Worm (Caenorhabditis elegans): ENCODE data around the gene ins-22.
A peak's percentile ranks its signal among the peaks of the same experiment; 100 is the strongest.

The ins-22 gene

DNA sequence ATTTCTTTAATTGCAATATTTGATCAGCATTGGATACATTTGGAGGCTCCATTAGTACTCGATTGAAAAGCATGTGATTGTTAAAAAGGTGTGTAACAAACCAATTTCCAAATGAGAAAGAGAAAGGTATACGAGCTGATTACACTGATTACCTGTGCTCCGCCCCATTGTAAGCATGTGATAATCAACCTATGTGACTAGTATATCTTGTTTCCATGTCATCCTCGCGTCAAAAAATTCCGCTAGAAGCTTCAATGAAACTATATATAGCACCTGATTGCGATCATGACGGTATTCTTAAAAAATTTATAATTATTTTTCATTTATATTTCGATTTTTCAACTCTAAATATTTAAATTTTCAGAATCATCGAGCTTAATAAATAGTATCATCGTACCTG, 4.5 kb downstream of the ins-22 start, which contains the start of gene M04D8.4:
Gene M04D8.4, minus strand, starts transcription at position 101 of the 400 bp plus-strand sequence.
- TF ChIP-seq ceh-82 (tag; optimal IDR thresholded peaks at IDR 0.05) (no peak), ceh-8 (GFP tag; optimal IDR thresholded peaks at IDR 0.05) (peak; percentile 60)

DNA sequence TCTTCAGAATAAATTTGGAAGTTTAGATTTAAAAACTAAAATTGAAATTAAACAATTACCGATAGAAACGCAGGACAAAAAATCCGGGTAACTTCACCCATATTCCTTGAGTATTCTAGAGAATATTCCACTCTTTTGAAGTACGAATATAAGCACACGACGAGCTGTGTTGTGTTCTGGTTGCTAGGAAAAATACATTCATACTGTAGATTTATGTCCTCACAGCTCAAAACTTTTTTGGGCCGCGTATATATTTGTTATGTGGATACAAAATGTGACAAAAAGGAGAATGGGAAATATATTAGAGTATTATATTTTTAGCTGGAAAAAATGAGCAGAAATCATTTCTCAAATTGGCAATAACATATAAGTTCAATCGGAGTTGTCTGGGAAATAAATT, 7.1 kb downstream of the ins-22 start, which contains the start of gene M04D8.5:
Gene M04D8.5, minus strand, starts transcription at position 101 of the 400 bp plus-strand sequence.
- TF ChIP-seq ets-5 (GFP tag; IDR thresholded peaks at IDR 0.05) (no peak), lin-39 (tag; optimal IDR thresholded peaks at IDR 0.05) (no peak)

ce11 chrIII:10033881-10034280, 7.8 kb downstream of the ins-22 start, which contains the start of gene M04D8.8:
M04D8.8 (plus strand) TSS chrIII:10034181.
- TF ChIP-seq hlh-4 (tag; optimal IDR thresholded peaks at IDR 0.05) (no peak), ces-1 (GFP tag; optimal IDR thresholded peaks at IDR 0.05) (no peak), mab-9 (GFP tag; IDR thresholded peaks at IDR 0.05) (no peak), ceh-90 (tag; optimal IDR thresholded peaks at IDR 0.05) (no peak), C16A3.4 (tag; optimal IDR thresholded peaks at IDR 0.05) (no peak), unc-30 (tag; optimal IDR thresholded peaks at IDR 0.05) (no peak), grh-1 (GFP tag; IDR thresholded peaks at IDR 0.05) (no peak), fkh-4 (tag; optimal IDR thresholded peaks at IDR 0.05; ENCODE audit: borderline replicate concordance) (no peak), aly-2 (tag; optimal IDR thresholded peaks at IDR 0.05) (no peak), nhr-84 (tag; optimal IDR thresholded peaks at IDR 0.05) (no peak), lsy-2 (tag; optimal IDR thresholded peaks at IDR 0.05) (no peak), ceh-88 (GFP tag; IDR thresholded peaks at IDR 0.05) (no peak)

DNA sequence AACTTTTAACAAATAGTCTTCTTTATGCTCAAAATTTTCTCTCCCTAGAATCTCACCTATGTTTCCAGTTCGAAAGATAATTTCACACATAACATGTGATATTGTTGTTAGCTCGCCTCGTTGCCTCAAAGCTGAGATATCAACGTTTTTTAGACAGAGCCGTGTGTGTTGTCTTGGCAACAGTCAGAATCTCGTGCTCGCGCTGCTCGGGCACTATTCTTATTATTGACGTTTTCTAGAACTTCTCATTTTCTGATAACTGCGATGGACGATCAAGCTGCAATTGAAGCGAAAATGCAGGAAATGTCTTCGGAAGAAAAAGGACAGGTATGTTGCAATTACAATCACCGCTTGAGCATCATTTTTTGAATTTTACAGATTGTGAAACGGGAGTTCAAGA, 9.7 kb downstream of the ins-22 start, which contains the start of gene xbx-3:
Gene xbx-3, plus strand, starts transcription at position 163 of the 400 bp plus-strand sequence.
- peak; percentile 29 for TF ChIP-seq pax-3 (tag; optimal IDR thresholded peaks at IDR 0.05)
- no peak for TF ChIP-seq nhr-28 (tag; optimal IDR thresholded peaks at IDR 0.05)
- peak; percentile 13 for TF ChIP-seq nhr-20 (tag; optimal IDR thresholded peaks at IDR 0.05)
- TF ChIP-seq vab-15 (tag; optimal IDR thresholded peaks at IDR 0.05): no peak
- no peak for TF ChIP-seq sptf-1 (tag; optimal IDR thresholded peaks at IDR 0.05)
- no peak for TF ChIP-seq blmp-1 (tag; optimal IDR thresholded peaks at IDR 0.05)
- peak; percentile 44 for TF ChIP-seq swsn-7 (tag; optimal IDR thresholded peaks at IDR 0.05)
- no peak for TF ChIP-seq snu-23 (GFP tag; optimal IDR thresholded peaks at IDR 0.05)
- no peak for TF ChIP-seq fkh-4 (tag; optimal IDR thresholded peaks at IDR 0.05; ENCODE audit: borderline replicate concordance)
- no peak for TF ChIP-seq fos-1 (tag; optimal IDR thresholded peaks at IDR 0.05)
- peak; percentile 84 for TF ChIP-seq nhr-71 (tag; optimal IDR thresholded peaks at IDR 0.05)
- TF ChIP-seq zip-4 (GFP tag; optimal IDR thresholded peaks at IDR 0.05): no peak
- no peak for TF ChIP-seq Y116A8C.19 (tag; optimal IDR thresholded peaks at IDR 0.05; ENCODE audit: borderline replicate concordance)
- TF ChIP-seq C04F5.9 (tag; optimal IDR thresholded peaks at IDR 0.05): no peak
- TF ChIP-seq dsc-1 (tag; optimal IDR thresholded peaks at IDR 0.05): peak; percentile 29
- peak; percentile 34 for TF ChIP-seq ztf-4 (tag; optimal IDR thresholded peaks at IDR 0.05)
- TF ChIP-seq efl-1 (optimal IDR thresholded peaks at IDR 0.05): no peak
- no peak for TF ChIP-seq efl-1 (GFP tag; optimal IDR thresholded peaks at IDR 0.05 in 1 of 2)
- TF ChIP-seq unc-86 (tag; optimal IDR thresholded peaks at IDR 0.05): no peak
- no peak for TF ChIP-seq hlh-4 (tag; optimal IDR thresholded peaks at IDR 0.05)
- peak; percentile 20 for TF ChIP-seq mep-1 (tag; optimal IDR thresholded peaks at IDR 0.05)
- no peak for TF ChIP-seq snpc-4 (tag; optimal IDR thresholded peaks at IDR 0.05)
- TF ChIP-seq efl-3 (GFP tag; optimal IDR thresholded peaks at IDR 0.05): no peak
- TF ChIP-seq sox-4 (tag; optimal IDR thresholded peaks at IDR 0.05): peak; percentile 84
- peak; percentile 17 for TF ChIP-seq fkh-10 (GFP tag; optimal IDR thresholded peaks at IDR 0.05)
- TF ChIP-seq nhr-11 (tag; optimal IDR thresholded peaks at IDR 0.05): peak; percentile 66
- no peak for TF ChIP-seq unc-30 (tag; optimal IDR thresholded peaks at IDR 0.05)
- no peak for TF ChIP-seq lin-35 (GFP tag; optimal IDR thresholded peaks at IDR 0.05)
- TF ChIP-seq nhr-237 (tag; optimal IDR thresholded peaks at IDR 0.05): no peak
- no peak for TF ChIP-seq tbx-2 (tag; optimal IDR thresholded peaks at IDR 0.05)
- no peak for TF ChIP-seq unc-62 (GFP tag; optimal IDR thresholded peaks at IDR 0.05)
- TF ChIP-seq egl-13 (tag; optimal IDR thresholded peaks at IDR 0.05): no peak
- no peak for TF ChIP-seq lsy-2 (tag; optimal IDR thresholded peaks at IDR 0.05)
- TF ChIP-seq unc-130 (tag; optimal IDR thresholded peaks at IDR 0.05): no peak
- no peak for TF ChIP-seq F16B12.6 (tag; optimal IDR thresholded peaks at IDR 0.05)
- peak; percentile 79 for TF ChIP-seq nhr-47 (tag; optimal IDR thresholded peaks at IDR 0.05)
- TF ChIP-seq pag-3 (tag; optimal IDR thresholded peaks at IDR 0.05; ENCODE audit: borderline replicate concordance, insufficient read depth): no peak

All from whole organism, L1 larva.